Worm (Caenorhabditis elegans) whole organism, mixed stage, embryonic: ENCODE measurements around the gene btb-19.

ENCODE experiments used
- M03D4.4 ChIP-seq: sonication (generic microtip); optimal IDR thresholded peaks from 2 replicates; lab custom pipeline; 2017; ENCODE audit warnings: mild to moderate bottlenecking, missing genetic modification characterization, missing compliant biosample characterization
- bed-3 ChIP-seq: fragments of 200-800 bp; sonication (Bioruptor generic); optimal IDR thresholded peaks from 3 replicates; lab custom pipeline; 2018; ENCODE audit warnings: mild to moderate bottlenecking, missing genetic modification characterization, moderate library complexity, missing compliant biosample characterization
- blmp-1 ChIP-seq: fragments of 150-350 bp; optimal IDR thresholded peaks from 2 replicates; lab custom pipeline; 2014; ENCODE audit warnings: missing biosample characterization, missing genetic modification characterization
- ceh-39 ChIP-seq: fragments of 150-350 bp; optimal IDR thresholded peaks from 2 replicates; lab custom pipeline; 2014; ENCODE audit warnings: missing biosample characterization, missing genetic modification characterization
- ceh-83 ChIP-seq: fragments of 200-800 bp; sonication (Bioruptor generic); optimal IDR thresholded peaks from 2 replicates; lab custom pipeline; 2018; ENCODE audit warnings: mild to moderate bottlenecking, missing genetic modification characterization, missing compliant biosample characterization
- ces-1 ChIP-seq: fragments of 150-350 bp; optimal IDR thresholded peaks from 2 replicates; lab custom pipeline; 2014; ENCODE audit warnings: missing biosample characterization, missing genetic modification reagents, missing genetic modification characterization
- cnd-1 ChIP-seq: fragments of 200-800 bp; sonication (Bioruptor generic); optimal IDR thresholded peaks from 2 replicates; lab custom pipeline; 2018; ENCODE audit warnings: mild to moderate bottlenecking, missing genetic modification characterization, missing compliant biosample characterization
- elt-1 ChIP-seq: sonication (generic microtip); optimal IDR thresholded peaks from 2 replicates; lab custom pipeline; 2017; ENCODE audit warnings: missing genetic modification characterization, mild to moderate bottlenecking, missing compliant biosample characterization, antibody characterized with exemption, moderate library complexity, borderline replicate concordance; ENCODE audit not compliant: insufficient read depth
- flh-1 ChIP-seq: fragments of 200-800 bp; sonication (Bioruptor generic); optimal IDR thresholded peaks from 2 replicates; lab custom pipeline; 2018; ENCODE audit warnings: mild to moderate bottlenecking, missing genetic modification characterization, moderate library complexity, missing compliant biosample characterization
- ham-2 ChIP-seq: fragments of 200-800 bp; sonication (Bioruptor generic); optimal IDR thresholded peaks from 2 replicates; lab custom pipeline; 2018; ENCODE audit warnings: mild to moderate bottlenecking, missing genetic modification characterization, missing compliant biosample characterization
- lin-13 ChIP-seq: fragments of 150-350 bp; optimal IDR thresholded peaks from 2 replicates; lab custom pipeline; 2014; ENCODE audit warnings: missing biosample characterization, missing genetic modification characterization
- lin-32 ChIP-seq: fragments of 200-800 bp; sonication (Bioruptor generic); optimal IDR thresholded peaks from 2 replicates; lab custom pipeline; 2018; ENCODE audit warnings: mild to moderate bottlenecking, missing genetic modification characterization, missing compliant biosample characterization
- lsy-2 ChIP-seq: fragments of 150-350 bp; optimal IDR thresholded peaks from 2 replicates; lab custom pipeline; 2014; ENCODE audit warnings: missing biosample characterization, missing genetic modification characterization
- mab-5 ChIP-seq: fragments of 150-350 bp; optimal IDR thresholded peaks from 2 replicates; lab custom pipeline; 2014; ENCODE audit warnings: missing biosample characterization, missing genetic modification characterization
- mep-1 ChIP-seq: fragments of 150-350 bp; optimal IDR thresholded peaks from 2 replicates; lab custom pipeline; 2017; ENCODE audit warnings: missing biosample characterization, missing genetic modification reagents, missing genetic modification characterization, inconsistent platforms
- mls-2 ChIP-seq: sonication (generic microtip); optimal IDR thresholded peaks from 2 replicates; lab custom pipeline; 2016; ENCODE audit warnings: mild to moderate bottlenecking, missing genetic modification characterization, moderate library complexity, missing compliant biosample characterization
- nhr-12 ChIP-seq: fragments of 150-350 bp; optimal IDR thresholded peaks from 2 replicates; lab custom pipeline; 2014; ENCODE audit warnings: missing biosample characterization, missing genetic modification characterization
- nhr-237 ChIP-seq: fragments of 150-350 bp; optimal IDR thresholded peaks from 2 replicates; lab custom pipeline; 2014; ENCODE audit warnings: missing biosample characterization, missing genetic modification characterization
- nhr-28 ChIP-seq: fragments of 150-350 bp; optimal IDR thresholded peaks from 2 replicates; lab custom pipeline; 2014; ENCODE audit warnings: missing biosample characterization, missing genetic modification characterization
- nhr-76 ChIP-seq: sonication (generic microtip); optimal IDR thresholded peaks from 2 replicates; lab custom pipeline; 2017; ENCODE audit warnings: missing biosample characterization, missing genetic modification characterization
- pha-4 ChIP-seq: fragments of 150-350 bp; optimal IDR thresholded peaks from 2 replicates; lab custom pipeline; 2018; ENCODE audit warnings: missing biosample characterization, missing genetic modification reagents, missing genetic modification characterization
- sem-2 ChIP-seq: fragments of 200-800 bp; sonication (Bioruptor generic); optimal IDR thresholded peaks from 2 replicates; lab custom pipeline; 2018; ENCODE audit warnings: mild to moderate bottlenecking, missing genetic modification characterization, missing compliant biosample characterization
- snpc-4 ChIP-seq: fragments of 150-350 bp; optimal IDR thresholded peaks from 2 replicates; lab custom pipeline; 2014; ENCODE audit warnings: missing biosample characterization, missing genetic modification characterization
- sptf-1 ChIP-seq: sonication (generic microtip); optimal IDR thresholded peaks from 2 replicates; lab custom pipeline; 2017; ENCODE audit warnings: mild to moderate bottlenecking, missing genetic modification characterization, moderate library complexity, missing compliant biosample characterization
- tbx-8 ChIP-seq: fragments of 200-800 bp; sonication (Bioruptor generic); optimal IDR thresholded peaks from 2 replicates; lab custom pipeline; 2018; ENCODE audit warnings: mild to moderate bottlenecking, missing genetic modification characterization, moderate library complexity, missing compliant biosample characterization
- unc-39 ChIP-seq: fragments of 150-350 bp; optimal IDR thresholded peaks from 2 replicates; lab custom pipeline; 2014; ENCODE audit warnings: missing biosample characterization, missing genetic modification characterization
- unc-62 ChIP-seq: fragments of 150-350 bp; optimal IDR thresholded peaks from 2 replicates; lab custom pipeline; 2014; ENCODE audit warnings: missing biosample characterization, missing genetic modification reagents, missing genetic modification characterization
- zip-8 ChIP-seq: fragments of 150-350 bp; optimal IDR thresholded peaks from 2 replicates; lab custom pipeline; 2014; ENCODE audit warnings: missing biosample characterization, missing genetic modification characterization
- ztf-11 ChIP-seq: fragments of 150-350 bp; optimal IDR thresholded peaks from 2 replicates; lab custom pipeline; 2014; ENCODE audit warnings: missing biosample characterization, missing genetic modification characterization

Gene btb-19

ce11 chrII:14555019-14555418 lies 33.1 kb upstream of the btb-19 start:
- TF ChIP-seq pha-4 (tag; lab: Kevin White, UChicago), result no peak
- TF ChIP-seq nhr-76 (tag; lab: Kevin White, UChicago), result no peak
- TF ChIP-seq unc-39 (tag; lab: Kevin White, UChicago), result no peak
- TF ChIP-seq mls-2 (tag; lab: Kevin White, UChicago), result no peak
- TF ChIP-seq ces-1 (GFP tag; lab: Kevin White, UChicago), result peak; percentile 30

ce11 chrII:14550613-14551012 lies 28.7 kb upstream of the btb-19 start, which contains the start of gene nlp-41:
TSS of gene nlp-41 (plus strand) at chrII:14550913.
- TF ChIP-seq flh-1 (GFP tag; lab: Kevin White, UChicago) (no peak), nhr-237 (tag; lab: Kevin White, UChicago) (no peak), cnd-1 (tag; lab: Kevin White, UChicago) (no peak), tbx-8 (GFP tag; lab: Kevin White, UChicago) (no peak), mls-2 (tag; lab: Kevin White, UChicago) (no peak), bed-3 (GFP tag; lab: Kevin White, UChicago) (no peak), ztf-11 (tag; lab: Kevin White, UChicago) (no peak), nhr-12 (tag; lab: Kevin White, UChicago) (no peak), blmp-1 (tag; lab: Kevin White, UChicago) (no peak), unc-62 (GFP tag; lab: Kevin White, UChicago) (no peak), lin-32 (GFP tag; lab: Kevin White, UChicago) (no peak), nhr-28 (tag; lab: Kevin White, UChicago) (no peak), snpc-4 (tag; lab: Kevin White, UChicago) (no peak), mab-5 (no peak), M03D4.4 (tag; lab: Kevin White, UChicago) (no peak)

ce11 chrII:14548691-14549090 lies 26.8 kb upstream of the btb-19 start, which contains the start of gene gcy-29:
TSS of gene gcy-29 (minus strand) at chrII:14548791.
- TF ChIP-seq sem-2 (GFP tag; lab: Kevin White, UChicago) (no peak), mls-2 (tag; lab: Kevin White, UChicago) (no peak), nhr-12 (tag; lab: Kevin White, UChicago) (no peak)

- TF ChIP-seq zip-8 (tag; lab: Kevin White, UChicago), result no peak
- no peak for TF ChIP-seq bed-3 (GFP tag; lab: Kevin White, UChicago)
- TF ChIP-seq ceh-83 (GFP tag; lab: Kevin White, UChicago), result no peak
- no peak for TF ChIP-seq lsy-2 (tag; lab: Kevin White, UChicago)
- TF ChIP-seq ztf-11 (tag; lab: Kevin White, UChicago), result no peak
These were observed 18.6 kb upstream of the btb-19 start for ce11 chrII:14540551-14540950.

ce11 chrII:14537728-14538127 lies 15.8 kb upstream of the btb-19 start, which contains the start of the genes clec-147 and C04H5.7:
TSS of gene clec-147 (minus strand) at chrII:14537828.
TSS of gene C04H5.7 (plus strand) at chrII:14537946.
- TF ChIP-seq mep-1 (no peak), ceh-39 (no peak), unc-62 (GFP tag; lab: Kevin White, UChicago) (no peak), elt-1 (tag; lab: Kevin White, UChicago) (no peak), bed-3 (GFP tag; lab: Kevin White, UChicago) (no peak), nhr-12 (tag; lab: Kevin White, UChicago) (no peak), sem-2 (GFP tag; lab: Kevin White, UChicago) (no peak), lin-32 (GFP tag; lab: Kevin White, UChicago) (no peak), lin-13 (no peak), M03D4.4 (tag; lab: Kevin White, UChicago) (no peak), nhr-76 (tag; lab: Kevin White, UChicago) (no peak), unc-39 (tag; lab: Kevin White, UChicago) (no peak), ham-2 (GFP tag; lab: Kevin White, UChicago) (no peak), sptf-1 (tag; lab: Kevin White, UChicago) (no peak), cnd-1 (tag; lab: Kevin White, UChicago) (no peak), lsy-2 (tag; lab: Kevin White, UChicago) (no peak), ztf-11 (tag; lab: Kevin White, UChicago) (no peak), snpc-4 (tag; lab: Kevin White, UChicago) (no peak)
- TF ChIP-seq, all 35 proteins: peak for 0
